Worm (Caenorhabditis elegans) whole organism, L4 larva: Measurements from ENCODE around the gene K06H6.1.

Experiments
- arid-1 ChIP-seq: fragments of 200-800 bp; sonication (Bioruptor generic); conservative IDR thresholded peaks from 2 replicates; pipeline ENCODE4 v1.3.6; 2022; ENCODE audit warnings: missing genetic modification reagents, missing genetic modification characterization, missing compliant biosample characterization
- daf-19 ChIP-seq: fragments of 200-800 bp; sonication (Bioruptor generic); conservative IDR thresholded peaks from 2 replicates; pipeline ENCODE4 v1.3.6; 2022; ENCODE audit warnings: missing genetic modification characterization, missing compliant biosample characterization
- nhr-6 ChIP-seq: fragments of 150-350 bp; optimal IDR thresholded peaks from 2 replicates; lab custom pipeline; 2014; ENCODE audit warnings: missing biosample characterization, missing genetic modification characterization
- skn-1 ChIP-seq: fragments of 150-350 bp; optimal IDR thresholded peaks from 2 replicates; lab custom pipeline; 2014; ENCODE audit warnings: missing biosample characterization, missing genetic modification characterization
- ztf-11 ChIP-seq: fragments of 150-350 bp; optimal IDR thresholded peaks from 2 replicates; lab custom pipeline; 2014; ENCODE audit warnings: missing biosample characterization, missing genetic modification characterization

- TF ChIP-seq ztf-11 (tag; lab: Kevin White, UChicago) (no peak), skn-1 (tag; lab: Kevin White, UChicago) (no peak), daf-19 (GFP tag; lab: Robert Waterston, UW) (no peak), arid-1 (GFP tag; lab: Robert Waterston, UW) (no peak), nhr-6 (tag; lab: Kevin White, UChicago) (no peak)
Measured at ce11 chrV:635630-636029, 47.7 kb downstream of the K06H6.1 start.
